Fruit fly (Drosophila melanogaster) whole organism, prepupa: Measurements from ENCODE around the gene mor.

Experiments
- Blimp-1 ChIP-seq: fragments of 200-800 bp; sonication (Bioruptor generic); optimal IDR thresholded peaks from 3 replicates; lab custom pipeline; 2017; ENCODE audit warnings: missing biosample characterization, missing genetic modification characterization, mild to moderate bottlenecking, moderate library complexity, missing genetic modification reagents
- CG10631 ChIP-seq: fragments of 200-800 bp; sonication (Bioruptor generic); optimal IDR thresholded peaks from 2 replicates; lab custom pipeline; 2016; ENCODE audit warnings: missing biosample characterization, missing genetic modification characterization
- CG10669 ChIP-seq: fragments of 200-800 bp; sonication (Bioruptor generic); optimal IDR thresholded peaks from 3 replicates; lab custom pipeline; 2018; ENCODE audit warnings: missing biosample characterization, mild to moderate bottlenecking, missing genetic modification characterization, moderate library complexity
- CG11294 ChIP-seq: fragments of 200-800 bp; sonication (Bioruptor generic); IDR thresholded peaks from 2 replicates; pipeline ENCODE4 v1.3.6; 2022; ENCODE audit warnings: missing biosample characterization, missing genetic modification characterization
- CG11762 ChIP-seq: fragments of 200-800 bp; sonication (Bioruptor generic); optimal IDR thresholded peaks from 3 replicates; lab custom pipeline; 2016; ENCODE audit warnings: missing biosample characterization, missing genetic modification characterization; ENCODE audit not compliant: insufficient read depth
- CG15336 ChIP-seq: fragments of 200-800 bp; sonication (Bioruptor generic); IDR thresholded peaks from 2 replicates; pipeline ENCODE4 v1.3.6; 2022; ENCODE audit warnings: missing biosample characterization, missing genetic modification characterization
- CG1621 ChIP-seq: fragments of 200-800 bp; sonication (Bioruptor generic); optimal IDR thresholded peaks from 3 replicates; lab custom pipeline; 2018; ENCODE audit warnings: missing biosample characterization, mild to moderate bottlenecking, missing genetic modification characterization
- CG16779 ChIP-seq: fragments of 200-800 bp; sonication (Bioruptor generic); optimal IDR thresholded peaks from 3 replicates; lab custom pipeline; 2017; ENCODE audit warnings: missing biosample characterization, mild to moderate bottlenecking, missing genetic modification characterization
- CG3032 ChIP-seq: fragments of 200-800 bp; optimal IDR thresholded peaks from 2 replicates; lab custom pipeline; 2019; ENCODE audit warnings: missing biosample characterization, mild to moderate bottlenecking, missing genetic modification characterization, moderate library complexity
- CG31627 ChIP-seq: fragments of 200-800 bp; sonication (Bioruptor generic); optimal IDR thresholded peaks from 3 replicates; lab custom pipeline; 2016; ENCODE audit warnings: missing biosample characterization, missing genetic modification characterization
- CG32006 ChIP-seq: fragments of 200-800 bp; sonication (Bioruptor generic); optimal IDR thresholded peaks from 3 replicates; lab custom pipeline; 2017; ENCODE audit warnings: missing biosample characterization, mild to moderate bottlenecking, missing genetic modification characterization
- CG3919 ChIP-seq: fragments of 200-800 bp; sonication (Bioruptor generic); optimal IDR thresholded peaks from 3 replicates; lab custom pipeline; 2016; ENCODE audit warnings: missing biosample characterization, missing genetic modification characterization
- CG4318 ChIP-seq: fragments of 200-800 bp; sonication (Bioruptor generic); optimal IDR thresholded peaks from 3 replicates; lab custom pipeline; 2017; ENCODE audit warnings: missing biosample characterization, mild to moderate bottlenecking, missing genetic modification characterization
- CG6163 ChIP-seq: fragments of 200-800 bp; sonication (Bioruptor generic); IDR thresholded peaks from 3 replicates; pipeline ENCODE4 v1.3.6; 2022; ENCODE audit warnings: missing biosample characterization, missing genetic modification characterization
- CG6276 ChIP-seq: fragments of 200-800 bp; sonication (Bioruptor generic); optimal IDR thresholded peaks from 2 replicates; lab custom pipeline; 2017; ENCODE audit warnings: missing biosample characterization, mild to moderate bottlenecking, missing genetic modification characterization
- CG6792 ChIP-seq: fragments of 200-800 bp; sonication (Bioruptor generic); optimal IDR thresholded peaks from 3 replicates; lab custom pipeline; 2016; ENCODE audit warnings: missing biosample characterization, missing genetic modification characterization
- CG6854 ChIP-seq: fragments of 200-800 bp; sonication (Bioruptor generic); optimal IDR thresholded peaks from 2 replicates; lab custom pipeline; 2017; ENCODE audit warnings: missing biosample characterization, mild to moderate bottlenecking, missing genetic modification characterization
- CG7368 ChIP-seq: fragments of 200-800 bp; sonication (Bioruptor generic); optimal IDR thresholded peaks from 3 replicates; lab custom pipeline; 2016; ENCODE audit warnings: missing biosample characterization, missing genetic modification characterization
- CG8119 ChIP-seq: fragments of 200-800 bp; sonication (Bioruptor generic); IDR thresholded peaks from 3 replicates; pipeline ENCODE4 v1.3.6; 2022; ENCODE audit warnings: missing biosample characterization, missing genetic modification characterization
- CG8319 ChIP-seq: fragments of 200-800 bp; sonication (Bioruptor generic); optimal IDR thresholded peaks from 3 replicates; lab custom pipeline; 2016; ENCODE audit warnings: missing biosample characterization, missing genetic modification characterization
- CG8632 ChIP-seq: fragments of 200-800 bp; sonication (Bioruptor generic); optimal IDR thresholded peaks from 3 replicates; lab custom pipeline; 2016; ENCODE audit warnings: missing biosample characterization, missing genetic modification characterization
- Eip75B ChIP-seq: fragments of 200-800 bp; sonication (Bioruptor generic); optimal IDR thresholded peaks from 3 replicates; lab custom pipeline; 2016; ENCODE audit warnings: missing biosample characterization, missing genetic modification characterization
- Eip78C ChIP-seq: fragments of 200-800 bp; sonication (Bioruptor generic); peaks from one replicate; lab custom pipeline; 2016; ENCODE audit warnings: missing biosample characterization, missing genetic modification characterization
- Ets21C ChIP-seq: fragments of 200-800 bp; sonication (Bioruptor generic); optimal IDR thresholded peaks from 3 replicates; lab custom pipeline; 2016; ENCODE audit warnings: missing biosample characterization, missing genetic modification characterization
- Ets96B ChIP-seq: fragments of 200-800 bp; optimal IDR thresholded peaks from 2 replicates; lab custom pipeline; 2019; ENCODE audit warnings: missing biosample characterization, mild to moderate bottlenecking, missing genetic modification characterization, moderate library complexity
- Gug ChIP-seq: fragments of 200-800 bp; sonication (Bioruptor generic); IDR thresholded peaks from 2 replicates; pipeline ENCODE4 v1.3.6; 2022; ENCODE audit warnings: missing biosample characterization, missing genetic modification characterization
- Hr39 ChIP-seq: fragments of 200-800 bp; sonication (Bioruptor generic); optimal IDR thresholded peaks from 2 replicates; lab custom pipeline; 2016; ENCODE audit warnings: missing biosample characterization, missing genetic modification characterization
- Hr4 ChIP-seq: fragments of 200-800 bp; sonication (Bioruptor generic); optimal IDR thresholded peaks from 3 replicates; lab custom pipeline; 2016; ENCODE audit warnings: missing biosample characterization, missing genetic modification characterization
- Lpt ChIP-seq: fragments of 200-800 bp; sonication (Bioruptor generic); optimal IDR thresholded peaks from 3 replicates; lab custom pipeline; 2016; ENCODE audit warnings: missing biosample characterization, missing genetic modification characterization
- Met ChIP-seq: fragments of 200-800 bp; sonication (Bioruptor generic); optimal IDR thresholded peaks from 3 replicates; lab custom pipeline; 2016; ENCODE audit warnings: missing biosample characterization, missing genetic modification characterization
- OdsH ChIP-seq: fragments of 200-800 bp; sonication (Bioruptor generic); optimal IDR thresholded peaks from 3 replicates; lab custom pipeline; 2016; ENCODE audit warnings: missing biosample characterization, missing genetic modification characterization
- Smox ChIP-seq: fragments of 200-800 bp; sonication (Bioruptor generic); optimal IDR thresholded peaks from 3 replicates; lab custom pipeline; 2016; ENCODE audit warnings: missing biosample characterization, missing genetic modification characterization
- Sox14 ChIP-seq: fragments of 200-800 bp; sonication (Bioruptor generic); optimal IDR thresholded peaks from 3 replicates; lab custom pipeline; 2016; ENCODE audit warnings: missing biosample characterization, missing genetic modification characterization
- acj6 ChIP-seq: fragments of 200-800 bp; sonication (Bioruptor generic); optimal IDR thresholded peaks from 3 replicates; lab custom pipeline; 2016; ENCODE audit warnings: missing biosample characterization, missing genetic modification characterization
- cyc ChIP-seq: fragments of 200-800 bp; sonication (Bioruptor generic); optimal IDR thresholded peaks from 3 replicates; lab custom pipeline; 2016; ENCODE audit warnings: missing biosample characterization, missing genetic modification characterization
- dac ChIP-seq: fragments of 200-800 bp; sonication (Bioruptor generic); optimal IDR thresholded peaks from 2 replicates; lab custom pipeline; 2017; ENCODE audit warnings: missing biosample characterization, mild to moderate bottlenecking, missing genetic modification characterization
- esn ChIP-seq: fragments of 200-800 bp; sonication (Bioruptor generic); optimal IDR thresholded peaks from 2 replicates; lab custom pipeline; 2016; ENCODE audit warnings: missing biosample characterization, mild to moderate bottlenecking, missing genetic modification characterization, moderate library complexity
- fd59A ChIP-seq: fragments of 200-800 bp; sonication (Bioruptor generic); optimal IDR thresholded peaks from 2 replicates; lab custom pipeline; 2017; ENCODE audit warnings: missing biosample characterization, mild to moderate bottlenecking, missing genetic modification characterization, missing genetic modification reagents
- fd85E ChIP-seq: fragments of 200-800 bp; sonication (Bioruptor generic); optimal IDR thresholded peaks from 3 replicates; lab custom pipeline; 2016; ENCODE audit warnings: missing biosample characterization, missing genetic modification characterization
- fkh ChIP-seq: fragments of 200-800 bp; sonication (Bioruptor generic); optimal IDR thresholded peaks from 3 replicates; lab custom pipeline; 2017; ENCODE audit warnings: missing biosample characterization, mild to moderate bottlenecking, missing genetic modification characterization, moderate library complexity
- lz ChIP-seq: fragments of 200-800 bp; sonication (Bioruptor generic); optimal IDR thresholded peaks from 3 replicates; lab custom pipeline; 2016; ENCODE audit warnings: missing biosample characterization, missing genetic modification characterization
- net ChIP-seq: fragments of 200-800 bp; sonication (Bioruptor generic); optimal IDR thresholded peaks from 3 replicates; lab custom pipeline; 2016; ENCODE audit warnings: missing biosample characterization, missing genetic modification characterization
- salr ChIP-seq, 2 experiments: fragments of 200-800 bp; sonication (Bioruptor generic); optimal IDR thresholded peaks; 3 replicates each; lab custom pipeline; 2016 to 2018; ENCODE audit warnings: missing biosample characterization in 2 of 2, missing genetic modification characterization in 2 of 2, mild to moderate bottlenecking in 1 of 2
- spab ChIP-seq: fragments of 200-800 bp; sonication (Bioruptor generic); optimal IDR thresholded peaks from 2 replicates; lab custom pipeline; 2017; ENCODE audit warnings: missing biosample characterization, mild to moderate bottlenecking, missing genetic modification characterization, missing genetic modification reagents
- ss ChIP-seq, 2 experiments: fragments of 200-800 bp; sonication (Bioruptor generic); optimal IDR thresholded peaks; 2 replicates in 1 of 2; 3 replicates in 1 of 2; lab custom pipeline; 2017 to 2018; ENCODE audit warnings: mild to moderate bottlenecking in 2 of 2, missing biosample characterization in 2 of 2, missing genetic modification characterization in 2 of 2, moderate library complexity in 1 of 2
- svp ChIP-seq: fragments of 200-800 bp; sonication (Bioruptor generic); peaks from one replicate; lab custom pipeline; 2016; ENCODE audit warnings: missing biosample characterization, missing genetic modification characterization
- topi ChIP-seq: fragments of 200-800 bp; sonication (Bioruptor generic); optimal IDR thresholded peaks from 3 replicates; lab custom pipeline; 2016; ENCODE audit warnings: missing biosample characterization, missing genetic modification characterization
- vri ChIP-seq: fragments of 200-800 bp; sonication (Bioruptor generic); optimal IDR thresholded peaks from 3 replicates; lab custom pipeline; 2016; ENCODE audit warnings: missing biosample characterization, mild to moderate bottlenecking, missing genetic modification characterization

Gene mor

DNA sequence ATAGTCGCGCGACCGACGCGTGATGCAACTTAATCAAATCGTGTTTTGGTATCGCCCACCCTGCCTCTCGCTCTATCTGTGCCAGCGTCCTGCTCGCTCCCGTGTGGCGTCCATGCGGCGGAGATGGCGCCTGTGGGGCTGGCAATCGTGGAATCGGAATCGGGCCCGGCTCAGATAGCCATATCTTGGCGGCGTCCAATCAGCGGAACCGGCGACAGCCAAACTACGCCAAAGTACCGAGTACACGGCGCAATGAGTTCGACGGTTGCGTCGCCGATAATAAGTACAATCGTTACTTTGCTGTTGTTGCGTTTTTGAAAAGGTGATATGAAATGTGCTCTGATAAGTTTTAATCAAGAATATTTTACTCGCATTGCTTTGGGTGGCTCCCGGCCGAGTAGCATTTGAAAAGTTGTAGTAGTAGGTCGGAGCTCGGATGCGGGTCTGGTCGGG, 13.1 kb upstream of the mor start, which contains the start of gene srp:
srp (plus strand) TSS at position 391 of the 453 bp plus-strand sequence.
- TF ChIP-seq Blimp-1 (GFP tag; lab: Kevin White, UChicago) (no peak), CG6854 (no peak), vri (GFP tag; lab: Kevin White, UChicago) (peak; percentile 76), CG10669 (GFP tag; lab: Kevin White, UChicago) (no peak), Met (GFP tag; lab: Kevin White, UChicago) (no peak), svp (GFP tag; lab: Kevin White, UChicago) (peak; percentile 83)

- TF ChIP-seq fd59A (GFP tag; lab: Kevin White, UChicago) = peak; percentile 63
- peak; percentile 84 to 88 for TF ChIP-seq ss (GFP tag; optimal IDR thresholded peaks at IDR 0.05; lab: Kevin White, UChicago)
- peak; percentile 77 for TF ChIP-seq acj6 (GFP tag; lab: Kevin White, UChicago)
- TF ChIP-seq CG10631 (GFP tag; lab: Kevin White, UChicago) = peak; percentile 73
- peak; percentile 70 for TF ChIP-seq lz (GFP tag; lab: Kevin White, UChicago)
- peak; percentile 71 for TF ChIP-seq CG16779
- peak; percentile 26 for TF ChIP-seq CG6854
- peak; percentile 74 for TF ChIP-seq CG8632 (GFP tag; lab: Kevin White, UChicago)
- peak; percentile 78 for TF ChIP-seq OdsH (GFP tag; lab: Kevin White, UChicago)
- TF ChIP-seq Smox (GFP tag; lab: Kevin White, UChicago) = peak; percentile 80
- no peak for TF ChIP-seq fd85E (GFP tag; lab: Kevin White, UChicago)
- TF ChIP-seq CG6276 = peak; percentile 75
- TF ChIP-seq Gug = peak; percentile 79
- TF ChIP-seq CG11762 (GFP tag; lab: Kevin White, UChicago) = peak; percentile 77
- TF ChIP-seq CG8319 (GFP tag; lab: Kevin White, UChicago) = peak; percentile 58
- TF ChIP-seq CG31627 (GFP tag; lab: Kevin White, UChicago) = peak; percentile 71
- peak; percentile 54 for TF ChIP-seq CG4318 (GFP tag; lab: Kevin White, UChicago)
- TF ChIP-seq CG8119 = peak; percentile 86
- TF ChIP-seq cyc (GFP tag; lab: Kevin White, UChicago) = peak; percentile 54
- peak; percentile 84 for TF ChIP-seq Met (GFP tag; lab: Kevin White, UChicago)
- peak; percentile 70 for TF ChIP-seq Lpt
- TF ChIP-seq Ets21C (GFP tag; lab: Kevin White, UChicago) = peak; percentile 41
- peak; percentile 79 for TF ChIP-seq CG6792
- peak; percentile 42; the same call in 1 of the 2 replicates for TF ChIP-seq CG11294
- peak; percentile 67 for TF ChIP-seq Hr39 (GFP tag; lab: Kevin White, UChicago)
- TF ChIP-seq CG3919 (GFP tag; lab: Kevin White, UChicago) = peak; percentile 75
- TF ChIP-seq svp (GFP tag; lab: Kevin White, UChicago) = peak; percentile 98
- TF ChIP-seq CG1621 (tag; lab: Kevin White, UChicago) = peak; percentile 64
- TF ChIP-seq spab (GFP tag; lab: Kevin White, UChicago) = peak; percentile 80
- peak; percentile 77 for TF ChIP-seq Hr4 (GFP tag; lab: Kevin White, UChicago)
- TF ChIP-seq dac = peak; percentile 57
- peak; percentile 87 for TF ChIP-seq esn (GFP tag; lab: Kevin White, UChicago)
- peak; percentile 67 for TF ChIP-seq Sox14 (GFP tag; lab: Kevin White, UChicago)
- peak; percentile 51 to 84 for TF ChIP-seq salr (GFP tag; optimal IDR thresholded peaks at IDR 0.05; lab: Kevin White, UChicago)
- TF ChIP-seq Ets96B (tag; lab: Kevin White, UChicago) = peak; percentile 86
- TF ChIP-seq topi (GFP tag; lab: Kevin White, UChicago) = peak; percentile 72
- peak; percentile 70 for TF ChIP-seq net (GFP tag; lab: Kevin White, UChicago)
- peak; percentile 80 for TF ChIP-seq CG3032 (tag; lab: Kevin White, UChicago)
- TF ChIP-seq CG6163 (GFP tag; lab: Robert Waterston, UW) = peak; percentile 78; the same call in 2 of the 3 replicates
- TF ChIP-seq fkh = peak; percentile 66
- peak; percentile 58 for TF ChIP-seq CG7368
- TF ChIP-seq CG15336 = peak; percentile 83
- TF ChIP-seq CG10669 (GFP tag; lab: Kevin White, UChicago) = peak; percentile 74
- TF ChIP-seq Eip78C (GFP tag; lab: Kevin White, UChicago) = peak; percentile 95
- peak; percentile 82 for TF ChIP-seq Eip75B (GFP tag; lab: Kevin White, UChicago)
- peak; percentile 81 for TF ChIP-seq CG32006
Measured at dm6 chr3R:15984483-15985118, 11.9 kb upstream of the mor start.
